Fruit fly (Drosophila melanogaster) whole organism, prepupa: ENCODE data around the gene CG1737.
A peak's percentile ranks its signal among the peaks of the same experiment; 100 is the strongest.

Source experiments
- Blimp-1 ChIP-seq: fragments of 200-800 bp; sonication (Bioruptor generic); optimal IDR thresholded peaks from 3 replicates; lab custom pipeline; 2017; ENCODE audit warnings: missing biosample characterization, missing genetic modification characterization, mild to moderate bottlenecking, moderate library complexity, missing genetic modification reagents
- CG10631 ChIP-seq: fragments of 200-800 bp; sonication (Bioruptor generic); optimal IDR thresholded peaks from 2 replicates; lab custom pipeline; 2016; ENCODE audit warnings: missing biosample characterization, missing genetic modification characterization
- CG11762 ChIP-seq: fragments of 200-800 bp; sonication (Bioruptor generic); optimal IDR thresholded peaks from 3 replicates; lab custom pipeline; 2016; ENCODE audit warnings: missing biosample characterization, missing genetic modification characterization; ENCODE audit not compliant: insufficient read depth
- CG1621 ChIP-seq: fragments of 200-800 bp; sonication (Bioruptor generic); optimal IDR thresholded peaks from 3 replicates; lab custom pipeline; 2018; ENCODE audit warnings: missing biosample characterization, mild to moderate bottlenecking, missing genetic modification characterization
- CG16779 ChIP-seq: fragments of 200-800 bp; sonication (Bioruptor generic); optimal IDR thresholded peaks from 3 replicates; lab custom pipeline; 2017; ENCODE audit warnings: missing biosample characterization, mild to moderate bottlenecking, missing genetic modification characterization
- CG3032 ChIP-seq: fragments of 200-800 bp; optimal IDR thresholded peaks from 2 replicates; lab custom pipeline; 2019; ENCODE audit warnings: missing biosample characterization, mild to moderate bottlenecking, missing genetic modification characterization, moderate library complexity
- CG31627 ChIP-seq: fragments of 200-800 bp; sonication (Bioruptor generic); optimal IDR thresholded peaks from 3 replicates; lab custom pipeline; 2016; ENCODE audit warnings: missing biosample characterization, missing genetic modification characterization
- CG32006 ChIP-seq: fragments of 200-800 bp; sonication (Bioruptor generic); optimal IDR thresholded peaks from 3 replicates; lab custom pipeline; 2017; ENCODE audit warnings: missing biosample characterization, mild to moderate bottlenecking, missing genetic modification characterization
- CG34406 ChIP-seq: fragments of 200-800 bp; sonication (Bioruptor generic); optimal IDR thresholded peaks from 3 replicates; lab custom pipeline; 2016; ENCODE audit warnings: missing biosample characterization, missing genetic modification characterization
- CG3919 ChIP-seq: fragments of 200-800 bp; sonication (Bioruptor generic); optimal IDR thresholded peaks from 3 replicates; lab custom pipeline; 2016; ENCODE audit warnings: missing biosample characterization, missing genetic modification characterization
- CG6163 ChIP-seq: fragments of 200-800 bp; sonication (Bioruptor generic); IDR thresholded peaks from 3 replicates; pipeline ENCODE4 v1.3.6; 2022; ENCODE audit warnings: missing biosample characterization, missing genetic modification characterization
- CG6276 ChIP-seq: fragments of 200-800 bp; sonication (Bioruptor generic); optimal IDR thresholded peaks from 2 replicates; lab custom pipeline; 2017; ENCODE audit warnings: missing biosample characterization, mild to moderate bottlenecking, missing genetic modification characterization
- CG6792 ChIP-seq: fragments of 200-800 bp; sonication (Bioruptor generic); optimal IDR thresholded peaks from 3 replicates; lab custom pipeline; 2016; ENCODE audit warnings: missing biosample characterization, missing genetic modification characterization
- CG6808 ChIP-seq: fragments of 200-800 bp; sonication (Bioruptor generic); optimal IDR thresholded peaks from 3 replicates; lab custom pipeline; 2017; ENCODE audit warnings: missing biosample characterization, missing genetic modification characterization, mild to moderate bottlenecking, moderate library complexity, missing genetic modification reagents
- CG6854 ChIP-seq: fragments of 200-800 bp; sonication (Bioruptor generic); optimal IDR thresholded peaks from 2 replicates; lab custom pipeline; 2017; ENCODE audit warnings: missing biosample characterization, mild to moderate bottlenecking, missing genetic modification characterization
- CG8319 ChIP-seq: fragments of 200-800 bp; sonication (Bioruptor generic); optimal IDR thresholded peaks from 3 replicates; lab custom pipeline; 2016; ENCODE audit warnings: missing biosample characterization, missing genetic modification characterization
- CG9139 ChIP-seq: fragments of 200-800 bp; sonication (Bioruptor generic); optimal IDR thresholded peaks from 3 replicates; lab custom pipeline; 2017; ENCODE audit warnings: missing biosample characterization, mild to moderate bottlenecking, missing genetic modification characterization
- Eip75B ChIP-seq: fragments of 200-800 bp; sonication (Bioruptor generic); optimal IDR thresholded peaks from 3 replicates; lab custom pipeline; 2016; ENCODE audit warnings: missing biosample characterization, missing genetic modification characterization
- Eip78C ChIP-seq: fragments of 200-800 bp; sonication (Bioruptor generic); peaks from one replicate; lab custom pipeline; 2016; ENCODE audit warnings: missing biosample characterization, missing genetic modification characterization
- Ets21C ChIP-seq: fragments of 200-800 bp; sonication (Bioruptor generic); optimal IDR thresholded peaks from 3 replicates; lab custom pipeline; 2016; ENCODE audit warnings: missing biosample characterization, missing genetic modification characterization
- Gug ChIP-seq: fragments of 200-800 bp; sonication (Bioruptor generic); IDR thresholded peaks from 2 replicates; pipeline ENCODE4 v1.3.6; 2022; ENCODE audit warnings: missing biosample characterization, missing genetic modification characterization
- Hr39 ChIP-seq: fragments of 200-800 bp; sonication (Bioruptor generic); optimal IDR thresholded peaks from 2 replicates; lab custom pipeline; 2016; ENCODE audit warnings: missing biosample characterization, missing genetic modification characterization
- Hr4 ChIP-seq: fragments of 200-800 bp; sonication (Bioruptor generic); optimal IDR thresholded peaks from 3 replicates; lab custom pipeline; 2016; ENCODE audit warnings: missing biosample characterization, missing genetic modification characterization
- Lpt ChIP-seq: fragments of 200-800 bp; sonication (Bioruptor generic); optimal IDR thresholded peaks from 3 replicates; lab custom pipeline; 2016; ENCODE audit warnings: missing biosample characterization, missing genetic modification characterization
- OdsH ChIP-seq: fragments of 200-800 bp; sonication (Bioruptor generic); optimal IDR thresholded peaks from 3 replicates; lab custom pipeline; 2016; ENCODE audit warnings: missing biosample characterization, missing genetic modification characterization
- Smox ChIP-seq: fragments of 200-800 bp; sonication (Bioruptor generic); optimal IDR thresholded peaks from 3 replicates; lab custom pipeline; 2016; ENCODE audit warnings: missing biosample characterization, missing genetic modification characterization
- Sox102F ChIP-seq: fragments of 200-800 bp; sonication (Bioruptor generic); optimal IDR thresholded peaks from 2 replicates; lab custom pipeline; 2016; ENCODE audit warnings: missing biosample characterization, mild to moderate bottlenecking, missing genetic modification characterization
- Sox14 ChIP-seq: fragments of 200-800 bp; sonication (Bioruptor generic); optimal IDR thresholded peaks from 3 replicates; lab custom pipeline; 2016; ENCODE audit warnings: missing biosample characterization, missing genetic modification characterization
- Sox15 ChIP-seq: fragments of 200-800 bp; sonication (Bioruptor generic); optimal IDR thresholded peaks from 3 replicates; lab custom pipeline; 2016; ENCODE audit warnings: missing biosample characterization, missing genetic modification characterization
- achi ChIP-seq: fragments of 200-800 bp; sonication (Bioruptor generic); optimal IDR thresholded peaks from 3 replicates; lab custom pipeline; 2016; ENCODE audit warnings: missing biosample characterization, missing genetic modification characterization
- acj6 ChIP-seq: fragments of 200-800 bp; sonication (Bioruptor generic); optimal IDR thresholded peaks from 3 replicates; lab custom pipeline; 2016; ENCODE audit warnings: missing biosample characterization, missing genetic modification characterization
- cyc ChIP-seq: fragments of 200-800 bp; sonication (Bioruptor generic); optimal IDR thresholded peaks from 3 replicates; lab custom pipeline; 2016; ENCODE audit warnings: missing biosample characterization, missing genetic modification characterization
- eg ChIP-seq: fragments of 200-800 bp; sonication (Bioruptor generic); IDR thresholded peaks from 3 replicates; pipeline ENCODE4 v1.3.6; 2022; ENCODE audit warnings: missing biosample characterization, missing genetic modification characterization
- esn ChIP-seq: fragments of 200-800 bp; sonication (Bioruptor generic); optimal IDR thresholded peaks from 2 replicates; lab custom pipeline; 2016; ENCODE audit warnings: missing biosample characterization, mild to moderate bottlenecking, missing genetic modification characterization, moderate library complexity
- fd59A ChIP-seq: fragments of 200-800 bp; sonication (Bioruptor generic); optimal IDR thresholded peaks from 2 replicates; lab custom pipeline; 2017; ENCODE audit warnings: missing biosample characterization, mild to moderate bottlenecking, missing genetic modification characterization, missing genetic modification reagents
- fkh ChIP-seq: fragments of 200-800 bp; sonication (Bioruptor generic); optimal IDR thresholded peaks from 3 replicates; lab custom pipeline; 2017; ENCODE audit warnings: missing biosample characterization, mild to moderate bottlenecking, missing genetic modification characterization, moderate library complexity
- lz ChIP-seq: fragments of 200-800 bp; sonication (Bioruptor generic); optimal IDR thresholded peaks from 3 replicates; lab custom pipeline; 2016; ENCODE audit warnings: missing biosample characterization, missing genetic modification characterization
- net ChIP-seq: fragments of 200-800 bp; sonication (Bioruptor generic); optimal IDR thresholded peaks from 3 replicates; lab custom pipeline; 2016; ENCODE audit warnings: missing biosample characterization, missing genetic modification characterization
- pdm3 ChIP-seq: fragments of 200-800 bp; sonication (Bioruptor generic); optimal IDR thresholded peaks from 3 replicates; lab custom pipeline; 2016; ENCODE audit warnings: missing biosample characterization, missing genetic modification characterization
- spab ChIP-seq: fragments of 200-800 bp; sonication (Bioruptor generic); optimal IDR thresholded peaks from 2 replicates; lab custom pipeline; 2017; ENCODE audit warnings: missing biosample characterization, mild to moderate bottlenecking, missing genetic modification characterization, missing genetic modification reagents
- ss ChIP-seq, 2 experiments: fragments of 200-800 bp; sonication (Bioruptor generic); optimal IDR thresholded peaks; 2 replicates in 1 of 2; 3 replicates in 1 of 2; lab custom pipeline; 2017 to 2018; ENCODE audit warnings: mild to moderate bottlenecking in 2 of 2, missing biosample characterization in 2 of 2, missing genetic modification characterization in 2 of 2, moderate library complexity in 1 of 2
- svp ChIP-seq: fragments of 200-800 bp; sonication (Bioruptor generic); peaks from one replicate; lab custom pipeline; 2016; ENCODE audit warnings: missing biosample characterization, missing genetic modification characterization
- topi ChIP-seq: fragments of 200-800 bp; sonication (Bioruptor generic); optimal IDR thresholded peaks from 3 replicates; lab custom pipeline; 2016; ENCODE audit warnings: missing biosample characterization, missing genetic modification characterization
- vri ChIP-seq: fragments of 200-800 bp; sonication (Bioruptor generic); optimal IDR thresholded peaks from 3 replicates; lab custom pipeline; 2016; ENCODE audit warnings: missing biosample characterization, mild to moderate bottlenecking, missing genetic modification characterization

Gene CG1737

DNA sequence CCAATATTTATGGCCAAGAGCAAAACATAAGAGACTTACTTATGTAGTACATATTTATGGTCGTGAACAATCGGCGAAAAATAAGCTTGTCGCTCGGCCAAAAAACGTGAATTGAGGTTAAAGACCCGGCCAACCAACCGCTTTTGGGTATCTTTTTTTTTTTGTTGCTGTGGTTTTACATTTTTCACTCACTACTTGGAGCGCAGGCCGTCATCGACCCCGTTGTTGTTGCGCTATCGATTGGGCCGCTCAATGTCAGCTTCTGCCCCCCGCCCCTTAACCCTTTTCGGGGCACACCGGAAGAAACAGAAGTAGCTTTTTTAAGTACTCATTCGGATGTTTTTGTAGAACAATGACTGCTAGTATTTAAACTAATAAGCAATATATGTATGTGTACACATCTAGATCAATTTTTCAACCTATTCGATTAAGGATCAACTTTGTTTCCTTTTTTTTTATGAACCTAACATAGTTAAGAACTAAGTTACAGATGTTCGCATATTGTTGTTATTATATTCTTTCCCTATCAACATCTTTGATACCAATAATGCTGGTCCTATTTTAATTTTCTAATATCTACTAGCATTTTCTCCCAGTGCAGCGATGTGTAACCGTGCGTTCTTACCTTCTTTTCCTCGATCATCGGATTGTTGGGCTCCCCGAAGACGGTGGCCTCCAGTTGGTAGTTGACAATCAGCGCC lies 12.2 kb upstream of the CG1737 start (continued):
- TF ChIP-seq vri (GFP tag; lab: Kevin White, UChicago) (no peak), CG9139 (GFP tag; lab: Kevin White, UChicago) (no peak), Gug (GFP tag; lab: Robert Waterston, UW) (peak; percentile 38; the same call in 1 of the 2 replicates), fkh (GFP tag; lab: Kevin White, UChicago) (no peak), OdsH (GFP tag; lab: Kevin White, UChicago) (no peak), svp (GFP tag; lab: Kevin White, UChicago) (peak; percentile 93), acj6 (GFP tag; lab: Kevin White, UChicago) (no peak), CG8319 (GFP tag; lab: Kevin White, UChicago) (peak; percentile 5), lz (GFP tag; lab: Kevin White, UChicago) (peak; percentile 69)

DNA sequence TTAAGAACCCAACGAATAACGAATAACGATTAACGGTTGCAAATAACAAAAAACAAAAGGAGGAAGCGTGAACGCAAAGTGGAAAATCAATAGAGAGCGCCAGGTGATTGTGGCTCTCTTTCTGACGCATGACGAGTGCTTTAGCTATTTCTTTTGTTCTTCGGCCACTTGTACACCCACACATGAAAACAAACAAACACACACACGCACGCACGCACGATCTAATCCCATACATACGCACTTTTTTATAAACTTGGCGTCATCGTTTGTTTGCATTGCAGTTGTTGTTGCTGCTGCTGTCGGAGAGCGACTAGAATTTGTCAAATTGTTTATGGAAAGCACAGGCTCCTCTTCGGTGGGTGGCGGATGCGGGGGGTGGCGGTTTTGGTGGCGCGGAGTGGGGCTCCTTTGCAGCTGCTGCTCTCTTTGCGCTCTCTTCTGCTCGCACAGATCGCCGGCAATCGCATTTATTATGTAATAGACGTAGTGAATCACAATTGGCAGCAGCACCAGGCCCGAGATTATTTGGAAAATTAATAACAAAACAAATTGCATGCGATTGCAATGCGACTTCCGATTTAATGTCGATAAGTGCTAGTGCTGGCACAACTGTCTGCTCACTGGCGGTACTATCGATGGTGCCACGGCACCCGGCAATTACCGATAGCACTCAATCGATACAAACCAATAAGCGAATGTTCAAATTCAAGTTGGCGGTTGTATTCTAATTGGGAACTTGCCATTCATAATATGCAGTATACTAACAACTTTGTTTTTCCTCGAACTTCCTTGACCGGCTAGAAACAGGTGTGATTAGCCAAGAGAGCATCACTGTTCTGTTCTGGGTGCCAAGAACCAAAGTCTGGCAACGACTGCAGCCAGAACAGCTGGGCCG lies 11.2 kb upstream of the CG1737 start:
- no peak for TF ChIP-seq eg
- TF ChIP-seq CG11762 (GFP tag; lab: Kevin White, UChicago) = no peak
- TF ChIP-seq Blimp-1 (GFP tag; lab: Kevin White, UChicago) = no peak
- TF ChIP-seq CG16779 = peak; percentile 21
- TF ChIP-seq CG31627 = peak; percentile 56
- no peak for TF ChIP-seq Lpt
- TF ChIP-seq CG6163 (GFP tag; lab: Robert Waterston, UW) = peak; percentile 32; the same call in 1 of the 3 replicates
- peak; percentile 82 for TF ChIP-seq svp (GFP tag; lab: Kevin White, UChicago)
- peak; percentile 92 for TF ChIP-seq fkh (GFP tag; lab: Kevin White, UChicago)
- peak; percentile 26 for TF ChIP-seq acj6 (GFP tag; lab: Kevin White, UChicago)
- TF ChIP-seq CG10631 (GFP tag; lab: Kevin White, UChicago) = peak; percentile 53
- TF ChIP-seq CG6854 (GFP tag; lab: Kevin White, UChicago) = no peak
- TF ChIP-seq OdsH (GFP tag; lab: Kevin White, UChicago) = peak; percentile 45
- TF ChIP-seq CG8319 (GFP tag; lab: Kevin White, UChicago) = no peak
- no peak for TF ChIP-seq CG1621 (tag; lab: Kevin White, UChicago)
- TF ChIP-seq CG6792 = peak; percentile 20
- peak; percentile 28 for TF ChIP-seq CG3032
- TF ChIP-seq Sox102F (GFP tag; lab: Kevin White, UChicago) = no peak
- TF ChIP-seq Hr39 (GFP tag; lab: Kevin White, UChicago) = peak; percentile 63
- TF ChIP-seq net = no peak
- TF ChIP-seq Eip78C (GFP tag; lab: Kevin White, UChicago) = peak; percentile 53
- TF ChIP-seq CG6276 (GFP tag; lab: Kevin White, UChicago) = peak; percentile 20
- TF ChIP-seq Smox (GFP tag; lab: Kevin White, UChicago) = peak; percentile 32
- TF ChIP-seq lz (GFP tag; lab: Kevin White, UChicago) = peak; percentile 46
- TF ChIP-seq CG3919 = peak; percentile 14
- no peak for TF ChIP-seq fd59A (GFP tag; lab: Kevin White, UChicago)
- TF ChIP-seq CG32006 = peak; percentile 11
- TF ChIP-seq ss (GFP tag; optimal IDR thresholded peaks at IDR 0.05; lab: Kevin White, UChicago) = no peak
- TF ChIP-seq vri (GFP tag; lab: Kevin White, UChicago) = peak; percentile 41
- peak; percentile 31 for TF ChIP-seq cyc
- TF ChIP-seq pdm3 (GFP tag; lab: Kevin White, UChicago) = peak; percentile 60
- no peak for TF ChIP-seq Sox15 (GFP tag; lab: Kevin White, UChicago)
- peak; percentile 7 for TF ChIP-seq topi (GFP tag; lab: Kevin White, UChicago)
- no peak for TF ChIP-seq CG34406 (GFP tag; lab: Kevin White, UChicago)
- TF ChIP-seq Ets21C (GFP tag; lab: Kevin White, UChicago) = peak; percentile 37
- TF ChIP-seq spab (GFP tag; lab: Kevin White, UChicago) = no peak
- peak; percentile 55 for TF ChIP-seq Sox14 (GFP tag; lab: Kevin White, UChicago)
- peak; percentile 5 for TF ChIP-seq Eip75B (GFP tag; lab: Kevin White, UChicago)
- no peak for TF ChIP-seq CG6808
- peak; percentile 49 for TF ChIP-seq esn (GFP tag; lab: Kevin White, UChicago)
- TF ChIP-seq Gug (GFP tag; lab: Robert Waterston, UW) = 0 out of 2 replicates have a peak, but pooled peaks have one; percentile 8
- TF ChIP-seq achi (GFP tag; lab: Kevin White, UChicago) = peak; percentile 22
- peak; percentile 1 for TF ChIP-seq Hr4 (GFP tag; lab: Kevin White, UChicago)
